Fruit fly (Drosophila melanogaster) whole organism: Measurements from ENCODE around the gene BBS8.
"Not testable (repeated sequence)": the region's sequence is repeated elsewhere in the genome, so short reads cannot be mapped to it uniquely, and the experiment has no call there.

Experiments used
- CG8478 ChIP-seq: fragments of >200 bp; optimal IDR thresholded peaks from 2 replicates; lab custom pipeline; 2018; ENCODE audit warnings: inconsistent platforms
- Dll ChIP-seq: fragments of >200 bp; optimal IDR thresholded peaks from 2 replicates; lab custom pipeline; 2017
- EcR ChIP-seq, 2 experiments: fragments of >200 bp; optimal IDR thresholded peaks; 2 replicates each; lab custom pipeline; 2017; ENCODE audit warnings: missing biosample characterization in 2 of 2, missing genetic modification characterization in 2 of 2, missing genetic modification reagents in 2 of 2
- pan ChIP-seq: fragments of >200 bp; optimal IDR thresholded peaks from 2 replicates; lab custom pipeline; 2017
- psq ChIP-seq: fragments of >200 bp; optimal IDR thresholded peaks from 2 replicates; lab custom pipeline; 2017
- usp ChIP-seq: fragments of >200 bp; optimal IDR thresholded peaks from 2 replicates; lab custom pipeline; 2017; ENCODE audit warnings: missing biosample characterization, missing genetic modification characterization, mixed read lengths

DNA sequence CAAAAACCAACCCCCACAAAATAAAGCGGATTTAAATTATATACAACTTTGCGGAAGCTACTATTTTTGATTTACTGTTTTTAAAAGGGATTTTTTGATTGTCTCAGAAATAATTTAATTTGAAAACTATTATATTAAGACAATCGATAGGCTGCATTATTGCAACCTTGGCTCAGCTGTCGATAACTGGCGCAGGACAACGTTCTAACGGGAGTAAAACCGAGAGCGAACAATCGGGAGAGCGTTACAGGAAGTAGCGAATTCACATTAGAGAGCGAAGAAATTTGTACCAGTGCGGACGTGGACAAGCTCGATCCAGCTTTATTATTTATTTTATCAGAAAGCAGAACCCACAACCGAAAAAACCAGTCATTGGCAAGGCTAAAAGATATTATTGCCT is 32.6 kb downstream of the BBS8 start, which contains the start of gene CG4133:
- not testable (repeated sequence) for TF ChIP-seq psq (lab: Kevin White, UChicago); pan (lab: Kevin White, UChicago); Dll (lab: Kevin White, UChicago); CG8478 (lab: Kevin White, UChicago); usp; EcR (GFP tag; optimal IDR thresholded peaks at IDR 0.05; lab: Kevin White, UChicago)
